Fruit fly (Drosophila melanogaster) whole organism, embryonic: ENCODE measurements around the gene asun.
A peak's percentile ranks its signal among the peaks of the same experiment; 100 is the strongest.

Source experiments
- Adf1 ChIP-seq: fragments of 200-800 bp; sonication (Bioruptor generic); IDR thresholded peaks from 2 replicates; pipeline ENCODE4 v1.3.6; 2022; ENCODE audit warnings: missing biosample characterization, missing genetic modification characterization
- CG10274 ChIP-seq: fragments of 200-800 bp; sonication (Bioruptor generic); optimal IDR thresholded peaks from 3 replicates; lab custom pipeline; 2017; ENCODE audit warnings: missing biosample characterization, mild to moderate bottlenecking, missing genetic modification characterization
- CG12236 ChIP-seq: fragments of 200-800 bp; sonication (Bioruptor generic); optimal IDR thresholded peaks from 2 replicates; lab custom pipeline; 2016; ENCODE audit warnings: missing biosample characterization, missing genetic modification characterization
- CG15479 ChIP-seq: fragments of 200-800 bp; sonication (Bioruptor generic); optimal IDR thresholded peaks from 3 replicates; lab custom pipeline; 2019; ENCODE audit warnings: missing biosample characterization, mild to moderate bottlenecking, missing genetic modification characterization, moderate library complexity
- CG1647 ChIP-seq: fragments of 200-800 bp; sonication (Bioruptor generic); optimal IDR thresholded peaks from 3 replicates; lab custom pipeline; 2016; ENCODE audit warnings: missing biosample characterization, missing genetic modification characterization
- CG2889 ChIP-seq: fragments of 200-800 bp; sonication (Bioruptor generic); IDR thresholded peaks from 3 replicates; pipeline ENCODE4 v1.3.6; 2022; ENCODE audit warnings: missing biosample characterization, missing genetic modification characterization
- CG4730 ChIP-seq: fragments of 200-800 bp; sonication (Bioruptor generic); IDR thresholded peaks from 2 replicates; pipeline ENCODE4 v1.3.6; 2022; ENCODE audit warnings: missing biosample characterization, missing genetic modification characterization
- CG5953 ChIP-seq: fragments of 200-800 bp; sonication (Bioruptor generic); IDR thresholded peaks from 2 replicates; pipeline ENCODE4 v1.3.6; 2022; ENCODE audit warnings: missing biosample characterization, missing genetic modification characterization
- CG7372 ChIP-seq: fragments of 200-800 bp; sonication (Bioruptor generic); IDR thresholded peaks from 2 replicates; pipeline ENCODE4 v1.3.6; 2022; ENCODE audit warnings: missing biosample characterization, missing genetic modification characterization
- CG8765 ChIP-seq: fragments of 200-800 bp; sonication (Bioruptor generic); IDR thresholded peaks from 2 replicates; pipeline ENCODE4 v1.3.6; 2022; ENCODE audit warnings: missing biosample characterization, missing genetic modification characterization
- CG9817 ChIP-seq: fragments of 200-800 bp; sonication (Bioruptor generic); optimal IDR thresholded peaks from 2 replicates; lab custom pipeline; 2018; ENCODE audit warnings: missing biosample characterization, mild to moderate bottlenecking, missing genetic modification characterization, moderate library complexity
- Dek ChIP-seq: fragments of 200-800 bp; sonication (Bioruptor generic); optimal IDR thresholded peaks from 3 replicates; lab custom pipeline; 2019; ENCODE audit warnings: missing biosample characterization, mild to moderate bottlenecking, missing genetic modification characterization, moderate library complexity
- Dip2 ChIP-seq: fragments of 200-800 bp; sonication (Bioruptor generic); IDR thresholded peaks from 2 replicates; pipeline ENCODE4 v1.3.6; 2022; ENCODE audit warnings: missing biosample characterization, missing genetic modification characterization
- Drgx ChIP-seq: fragments of 200-800 bp; sonication (Bioruptor generic); IDR thresholded peaks from 2 replicates; pipeline ENCODE4 v1.3.6; 2022; ENCODE audit warnings: missing biosample characterization, missing genetic modification characterization
- E2f2 ChIP-seq: fragments of 200-800 bp; sonication (Bioruptor generic); IDR thresholded peaks from 2 replicates; pipeline ENCODE4 v1.3.6; 2022; ENCODE audit warnings: missing biosample characterization, missing genetic modification characterization
- GATAe ChIP-seq: fragments of 200-800 bp; sonication (Bioruptor generic); conservative IDR thresholded peaks from 2 replicates; pipeline ENCODE4 v1.3.6; 2022; ENCODE audit warnings: missing biosample characterization, missing genetic modification characterization
- HLH3B ChIP-seq: fragments of 200-800 bp; sonication (Bioruptor generic); IDR thresholded peaks from 2 replicates; pipeline ENCODE4 v1.3.6; 2022; ENCODE audit warnings: missing biosample characterization, missing genetic modification characterization
- Hsf ChIP-seq: fragments of 200-800 bp; sonication (Bioruptor generic); optimal IDR thresholded peaks from 3 replicates; lab custom pipeline; 2016; ENCODE audit warnings: missing biosample characterization, missing genetic modification characterization
- Med ChIP-seq: fragments of 200-800 bp; sonication (Bioruptor generic); peaks from one replicate; lab custom pipeline; 2016; ENCODE audit warnings: missing biosample characterization, missing genetic modification characterization, mild to moderate bottlenecking, inconsistent platforms, moderate library complexity
- Mes4 ChIP-seq: fragments of 200-800 bp; sonication (Bioruptor generic); optimal IDR thresholded peaks from 2 replicates; lab custom pipeline; 2016; ENCODE audit warnings: missing biosample characterization, missing genetic modification characterization
- NfI ChIP-seq: fragments of 200-800 bp; sonication (Bioruptor generic); optimal IDR thresholded peaks from 3 replicates; lab custom pipeline; 2018; ENCODE audit warnings: missing biosample characterization, mild to moderate bottlenecking, missing genetic modification characterization, moderate library complexity
- Pdp1 ChIP-seq, 2 experiments: fragments of 200-800 bp; sonication (Bioruptor generic); optimal IDR thresholded peaks; 3 replicates each; lab custom pipeline; 2016; ENCODE audit warnings: missing biosample characterization in 2 of 2, missing genetic modification characterization in 2 of 2, mild to moderate bottlenecking in 1 of 2, moderate library complexity in 1 of 2
- Sin3A ChIP-seq: fragments of >200 bp; optimal IDR thresholded peaks from 2 replicates; lab custom pipeline; 2018
- Six4 ChIP-seq: fragments of 200-800 bp; sonication (Bioruptor generic); optimal IDR thresholded peaks from 2 replicates; lab custom pipeline; 2016; ENCODE audit warnings: missing biosample characterization, missing genetic modification characterization
- Vsx1 ChIP-seq: fragments of 200-800 bp; sonication (Bioruptor generic); optimal IDR thresholded peaks from 2 replicates; lab custom pipeline; 2017; ENCODE audit warnings: missing biosample characterization, mild to moderate bottlenecking, missing genetic modification characterization, missing genetic modification reagents
- amos ChIP-seq: fragments of 200-800 bp; sonication (Bioruptor generic); IDR thresholded peaks from 2 replicates; pipeline ENCODE4 v1.3.6; 2022; ENCODE audit warnings: missing biosample characterization, missing genetic modification characterization; ENCODE audit not compliant: partially characterized antibody
- dpn ChIP-seq, 2 experiments: fragments of 200-800 bp; sonication (Bioruptor generic); optimal IDR thresholded peaks; 3 replicates each; lab custom pipeline; 2016; ENCODE audit warnings: missing biosample characterization in 2 of 2, missing genetic modification characterization in 2 of 2
- fd102C ChIP-seq: fragments of 200-800 bp; sonication (Bioruptor generic); optimal IDR thresholded peaks from 2 replicates; lab custom pipeline; 2018; ENCODE audit warnings: missing biosample characterization, mild to moderate bottlenecking, missing genetic modification characterization, moderate library complexity
- fd3F ChIP-seq: fragments of 200-800 bp; sonication (Bioruptor generic); optimal IDR thresholded peaks from 2 replicates; lab custom pipeline; 2018; ENCODE audit warnings: missing biosample characterization, mild to moderate bottlenecking, missing genetic modification characterization, moderate library complexity
- fd96Cb ChIP-seq: fragments of 200-800 bp; sonication (Bioruptor generic); optimal IDR thresholded peaks from 2 replicates; lab custom pipeline; 2018; ENCODE audit warnings: missing biosample characterization, mild to moderate bottlenecking, missing genetic modification characterization, moderate library complexity
- gem ChIP-seq: fragments of 200-800 bp; sonication (Bioruptor generic); optimal IDR thresholded peaks from 2 replicates; lab custom pipeline; 2019; ENCODE audit warnings: missing biosample characterization, mild to moderate bottlenecking, missing genetic modification characterization, moderate library complexity
- hkb ChIP-seq, 2 experiments: fragments of 200-800 bp in 1 of 2; fragments of >200 bp in 1 of 2; sonication (Bioruptor generic) in 1 of 2; IDR thresholded peaks in 1 of 2; optimal IDR thresholded peaks in 1 of 2; 2 replicates each; pipeline versions ENCODE4 v1.3.6 to Lab custom; 2017 to 2022; ENCODE audit warnings: missing biosample characterization in 1 of 2, missing genetic modification characterization in 1 of 2
- ken ChIP-seq: fragments of 200-800 bp; sonication (Bioruptor generic); IDR thresholded peaks from 3 replicates; pipeline ENCODE4 v1.3.6; 2022; ENCODE audit warnings: missing biosample characterization, missing genetic modification characterization
- lov ChIP-seq, 2 experiments: fragments of 200-800 bp in 1 of 2; fragments of >200 bp in 1 of 2; sonication (Bioruptor generic) in 1 of 2; IDR thresholded peaks in 1 of 2; optimal IDR thresholded peaks in 1 of 2; 2 replicates in 1 of 2; 3 replicates in 1 of 2; pipeline versions ENCODE4 v1.3.6 to Lab custom; 2017 to 2022; ENCODE audit warnings: missing biosample characterization in 1 of 2, missing genetic modification characterization in 1 of 2
- nau ChIP-seq: fragments of 200-800 bp; sonication (Bioruptor generic); optimal IDR thresholded peaks from 3 replicates; lab custom pipeline; 2017; ENCODE audit warnings: missing biosample characterization, mild to moderate bottlenecking, missing genetic modification characterization, missing genetic modification reagents
- nerfin-1 ChIP-seq: fragments of 200-800 bp; sonication (Bioruptor generic); optimal IDR thresholded peaks from 3 replicates; lab custom pipeline; 2019; ENCODE audit warnings: missing biosample characterization, mild to moderate bottlenecking, missing genetic modification characterization, moderate library complexity
- nmo ChIP-seq: fragments of 200-800 bp; sonication (Bioruptor generic); optimal IDR thresholded peaks from 2 replicates; lab custom pipeline; 2018; ENCODE audit warnings: missing biosample characterization, mild to moderate bottlenecking, missing genetic modification characterization, moderate library complexity
- nom ChIP-seq: fragments of 200-800 bp; sonication (Bioruptor generic); optimal IDR thresholded peaks from 2 replicates; lab custom pipeline; 2017; ENCODE audit warnings: missing biosample characterization, missing genetic modification characterization, mild to moderate bottlenecking, moderate library complexity, missing genetic modification reagents
- salm ChIP-seq: fragments of 200-800 bp; sonication (Bioruptor generic); optimal IDR thresholded peaks from 2 replicates; lab custom pipeline; 2018; ENCODE audit warnings: missing biosample characterization, mild to moderate bottlenecking, missing genetic modification characterization
- sc ChIP-seq, 3 experiments: fragments of >200 bp in 2 of 3; fragments of 200-800 bp in 1 of 3; sonication (Bioruptor generic) in 1 of 3; optimal IDR thresholded peaks; 2 replicates in 2 of 3; 3 replicates in 1 of 3; lab custom pipeline; 2017; ENCODE audit warnings: mild to moderate bottlenecking in 1 of 3, missing biosample characterization in 1 of 3, missing genetic modification characterization in 1 of 3, missing genetic modification reagents in 1 of 3
- sd ChIP-seq: fragments of 200-800 bp; sonication (Bioruptor generic); optimal IDR thresholded peaks from 3 replicates; lab custom pipeline; 2018; ENCODE audit warnings: missing biosample characterization, mild to moderate bottlenecking, missing genetic modification characterization, moderate library complexity
- sisA ChIP-seq: fragments of 200-800 bp; sonication (Bioruptor generic); IDR thresholded peaks from 2 replicates; pipeline ENCODE4 v1.3.6; 2022; ENCODE audit warnings: missing biosample characterization, missing genetic modification characterization
- so ChIP-seq: fragments of 200-800 bp; sonication (Bioruptor generic); IDR thresholded peaks from 3 replicates; pipeline ENCODE4 v1.3.6; 2022; ENCODE audit warnings: missing biosample characterization, missing genetic modification characterization
- tin ChIP-seq: fragments of 200-800 bp; sonication (Bioruptor generic); optimal IDR thresholded peaks from 3 replicates; lab custom pipeline; 2016; ENCODE audit warnings: missing biosample characterization, missing genetic modification characterization
- toy ChIP-seq: fragments of 200-800 bp; sonication (Bioruptor generic); IDR thresholded peaks from 2 replicates; pipeline ENCODE4 v1.3.6; 2022; ENCODE audit warnings: missing biosample characterization, missing genetic modification characterization
- usp ChIP-seq: fragments of >200 bp; optimal IDR thresholded peaks from 2 replicates; lab custom pipeline; 2017; ENCODE audit warnings: missing biosample characterization, missing genetic modification characterization
- vvl ChIP-seq: fragments of 200-800 bp; sonication (Bioruptor generic); IDR thresholded peaks from 2 replicates; pipeline ENCODE4 v1.3.6; 2022; ENCODE audit warnings: missing biosample characterization, missing genetic modification characterization

asun gene

DNA sequence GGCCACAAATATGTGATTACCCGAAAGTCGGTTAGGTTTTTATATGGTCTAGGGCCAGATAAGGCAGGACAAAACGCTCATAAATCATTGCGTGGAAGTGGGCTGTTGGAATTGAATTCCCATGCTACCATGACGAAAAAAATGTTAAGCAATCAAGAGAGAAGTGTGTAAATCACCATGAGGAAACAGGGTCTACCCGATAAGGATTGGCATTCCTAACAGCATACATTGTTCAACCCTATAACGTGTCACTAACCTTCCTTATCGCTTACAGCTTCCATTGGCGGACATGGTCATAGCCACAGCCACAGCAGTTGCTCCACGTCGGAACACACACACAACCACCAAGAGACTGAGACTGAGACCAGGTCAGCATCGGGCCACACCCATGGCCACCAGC, 44.0 kb downstream of the asun start:
- TF ChIP-seq Pdp1 (GFP tag; optimal IDR thresholded peaks at IDR 0.05; lab: Kevin White, UChicago) (peak in 1 of 2 experiments; percentile 54), toy (no peak), Med (GFP tag; lab: Kevin White, UChicago) (peak; percentile 28), nerfin-1 (tag; lab: Kevin White, UChicago) (no peak), CG15479 (GFP tag; lab: Kevin White, UChicago) (peak; percentile 0), sd (tag; lab: Kevin White, UChicago) (peak; percentile 44)

DNA sequence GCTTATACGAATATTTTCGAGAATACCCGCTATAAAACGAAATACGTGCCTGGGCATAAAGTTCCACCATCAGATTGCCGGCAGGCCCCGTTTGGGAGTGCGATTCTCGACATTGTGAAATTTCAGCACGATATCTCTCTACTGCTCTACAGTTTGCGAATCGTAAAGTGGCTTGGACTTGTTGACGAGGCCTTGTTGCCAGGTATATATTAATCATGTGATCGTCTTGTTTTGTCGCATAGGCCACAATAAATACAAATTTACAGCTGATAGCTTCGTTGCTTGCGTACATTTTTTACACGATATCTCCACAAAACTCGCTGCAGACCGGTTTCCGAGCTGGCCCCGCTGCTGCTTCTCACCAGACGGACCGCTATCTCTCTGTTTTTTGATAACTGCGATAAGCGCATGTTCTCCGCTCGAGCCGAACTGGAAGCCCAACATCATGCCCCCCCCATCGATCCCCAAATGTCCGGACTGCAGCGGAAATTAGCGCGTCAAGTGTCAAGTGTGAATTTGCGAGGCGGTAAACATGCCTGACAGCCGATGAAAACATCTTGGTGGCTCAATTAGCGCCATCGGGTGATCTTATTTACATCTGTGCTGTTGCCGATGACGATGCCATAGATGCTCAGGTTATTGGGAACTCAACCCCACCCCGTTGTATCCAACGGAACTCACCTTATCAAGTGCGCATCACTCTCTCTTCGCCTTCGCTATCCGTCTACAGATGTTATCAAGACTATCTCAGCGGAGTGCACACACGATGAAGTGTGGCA, 45.4 kb downstream of the asun start:
- TF ChIP-seq nmo (GFP tag; lab: Kevin White, UChicago), result no peak
- no peak for TF ChIP-seq Dek
- TF ChIP-seq salm (tag; lab: Kevin White, UChicago), result no peak
- TF ChIP-seq CG2889 (GFP tag; lab: Robert Waterston, UW), result no peak
- no peak for TF ChIP-seq ken (GFP tag; lab: Robert Waterston, UW)
- no peak for TF ChIP-seq Vsx1 (GFP tag; lab: Kevin White, UChicago)
- TF ChIP-seq vvl (GFP tag; lab: Robert Waterston, UW), result no peak
- TF ChIP-seq CG10274 (GFP tag; lab: Kevin White, UChicago), result no peak
- no peak for TF ChIP-seq fd102C (GFP tag; lab: Kevin White, UChicago)
- TF ChIP-seq dpn (GFP tag; optimal IDR thresholded peaks at IDR 0.05; lab: Kevin White, UChicago), result peak in 1 of 2 experiments; percentile 36
- TF ChIP-seq CG12236, result no peak
- TF ChIP-seq lov (optimal IDR thresholded peaks at IDR 0.05; lab: Kevin White, UChicago), result no peak
- no peak for TF ChIP-seq lov (GFP tag; IDR thresholded peaks at IDR 0.05; lab: Robert Waterston, UW)
- no peak for TF ChIP-seq GATAe (GFP tag; lab: Robert Waterston, UW)
- TF ChIP-seq CG4730 (GFP tag; lab: Robert Waterston, UW), result no peak
- no peak for TF ChIP-seq nau
- no peak for TF ChIP-seq amos
- TF ChIP-seq Adf1 (GFP tag; lab: Robert Waterston, UW), result no peak
- TF ChIP-seq fd3F, result no peak
- no peak for TF ChIP-seq Six4
- no peak for TF ChIP-seq CG9817 (tag; lab: Kevin White, UChicago)
- no peak for TF ChIP-seq Dip2 (GFP tag; lab: Robert Waterston, UW)
- peak; percentile 18 for TF ChIP-seq Hsf (GFP tag; lab: Kevin White, UChicago)
- no peak for TF ChIP-seq hkb (optimal IDR thresholded peaks at IDR 0.05; lab: Kevin White, UChicago)
- TF ChIP-seq hkb (GFP tag; IDR thresholded peaks at IDR 0.05; lab: Robert Waterston, UW), result no peak; the same call in 1 of the 2 replicates
- peak; percentile 61; the same call in 1 of the 3 replicates for TF ChIP-seq so (GFP tag; lab: Robert Waterston, UW)
- TF ChIP-seq CG1647, result no peak
- no peak for TF ChIP-seq Sin3A (lab: Kevin White, UChicago)
- no peak for TF ChIP-seq NfI (GFP tag; lab: Kevin White, UChicago)
- TF ChIP-seq CG7372, result peak; percentile 32; the same call in 1 of the 2 replicates
- no peak for TF ChIP-seq CG8765 (GFP tag; lab: Robert Waterston, UW)
- TF ChIP-seq HLH3B (GFP tag; lab: Robert Waterston, UW), result no peak
- peak; percentile 24; the same call in 1 of the 2 replicates for TF ChIP-seq E2f2
- TF ChIP-seq gem (tag; lab: Kevin White, UChicago), result peak; percentile 30
- TF ChIP-seq Drgx, result peak; percentile 56; the same call in 1 of the 2 replicates
- no peak for TF ChIP-seq sc (optimal IDR thresholded peaks at IDR 0.05; lab: Kevin White, UChicago)
- no peak for TF ChIP-seq sc (GFP tag; optimal IDR thresholded peaks at IDR 0.05; lab: Kevin White, UChicago)
- no peak for TF ChIP-seq fd96Cb
- TF ChIP-seq nom (GFP tag; lab: Kevin White, UChicago), result peak; percentile 34
- TF ChIP-seq sisA (GFP tag; lab: Robert Waterston, UW), result no peak; the same call in 1 of the 2 replicates
- TF ChIP-seq Mes4 (GFP tag; lab: Kevin White, UChicago), result no peak
- TF ChIP-seq CG5953 (GFP tag; lab: Robert Waterston, UW), result no peak
- no peak for TF ChIP-seq tin (GFP tag; lab: Kevin White, UChicago)
- TF ChIP-seq usp (GFP tag; lab: Kevin White, UChicago), result no peak
